Worm (Caenorhabditis elegans) whole organism, L1 larva: ENCODE measurements around the gene C15H11.13.
A peak's percentile ranks its signal among the peaks of the same experiment; 100 is the strongest.

Experiments
- C34B4.2 ChIP-seq: sonication (generic microtip); optimal IDR thresholded peaks from 2 replicates; lab custom pipeline; 2017; ENCODE audit warnings: mild to moderate bottlenecking, missing genetic modification characterization, missing compliant biosample characterization
- alr-1 ChIP-seq: fragments of 200-800 bp; sonication (Bioruptor generic); optimal IDR thresholded peaks from 2 replicates; lab custom pipeline; 2018; ENCODE audit warnings: borderline replicate concordance, mild to moderate bottlenecking, missing genetic modification characterization, missing compliant biosample characterization
- aly-2 ChIP-seq: fragments of 150-350 bp; optimal IDR thresholded peaks from 2 replicates; lab custom pipeline; 2014; ENCODE audit warnings: missing biosample characterization, missing genetic modification characterization
- blmp-1 ChIP-seq: fragments of 150-350 bp; optimal IDR thresholded peaks from 2 replicates; lab custom pipeline; 2014; ENCODE audit warnings: missing biosample characterization, missing genetic modification characterization
- ceh-63 ChIP-seq: fragments of 200-800 bp; sonication (Bioruptor generic); optimal IDR thresholded peaks from 2 replicates; lab custom pipeline; 2018; ENCODE audit warnings: mild to moderate bottlenecking, missing genetic modification characterization, missing compliant biosample characterization
- ces-1 ChIP-seq: fragments of 150-350 bp; optimal IDR thresholded peaks from 2 replicates; lab custom pipeline; 2014; ENCODE audit warnings: missing biosample characterization, missing genetic modification reagents, missing genetic modification characterization
- efl-3 ChIP-seq: fragments of 200-800 bp; sonication (Bioruptor generic); optimal IDR thresholded peaks from 2 replicates; lab custom pipeline; 2018; ENCODE audit warnings: mild to moderate bottlenecking, missing genetic modification characterization, missing compliant biosample characterization
- egl-13 ChIP-seq: sonication (generic microtip); optimal IDR thresholded peaks from 2 replicates; lab custom pipeline; 2016; ENCODE audit warnings: missing genotype, missing genetic modification reagents, missing genetic modification characterization, missing compliant biosample characterization
- elt-3 ChIP-seq, 6 experiments: fragments of 150-350 bp in 1 of 6; sonication (generic microtip); optimal IDR thresholded peaks; 2 replicates each; lab custom pipeline; 2017 to 2018; ENCODE audit warnings: missing biosample characterization in 6 of 6, missing genetic modification characterization in 6 of 6, inconsistent platforms in 1 of 6
- fkh-10 ChIP-seq: sonication (generic microtip); optimal IDR thresholded peaks from 2 replicates; lab custom pipeline; 2017; ENCODE audit warnings: missing biosample characterization, missing genetic modification reagents, missing genetic modification characterization
- fkh-4 ChIP-seq: sonication (generic microtip); optimal IDR thresholded peaks from 2 replicates; lab custom pipeline; 2016; ENCODE audit warnings: missing compliant biosample characterization, missing genetic modification characterization, borderline replicate concordance
- grh-1 ChIP-seq: fragments of 200-800 bp; sonication (Bioruptor generic); IDR thresholded peaks from 2 replicates; pipeline ENCODE4 v1.3.6; 2022; ENCODE audit warnings: missing genetic modification reagents, missing genetic modification characterization, missing compliant biosample characterization
- hpl-2 ChIP-seq: fragments of 150-350 bp; optimal IDR thresholded peaks from 2 replicates; lab custom pipeline; 2014; ENCODE audit warnings: missing biosample characterization, missing genetic modification reagents, missing genetic modification characterization
- jun-1 ChIP-seq: fragments of 150-350 bp; optimal IDR thresholded peaks from 2 replicates; lab custom pipeline; 2014; ENCODE audit warnings: missing biosample characterization, missing genetic modification reagents, missing genetic modification characterization
- lin-14 ChIP-seq: fragments of 200-800 bp; sonication (Bioruptor generic); optimal IDR thresholded peaks from 2 replicates; lab custom pipeline; 2018; ENCODE audit warnings: mild to moderate bottlenecking, missing genetic modification characterization, moderate library complexity, missing compliant biosample characterization
- lin-35 ChIP-seq, 2 experiments: fragments of 150-350 bp; optimal IDR thresholded peaks; 2 replicates each; lab custom pipeline; 2014; ENCODE audit warnings: missing biosample characterization in 2 of 2, missing genetic modification characterization in 2 of 2, missing genetic modification reagents in 2 of 2
- lin-39 ChIP-seq: fragments of 150-350 bp; optimal IDR thresholded peaks from 2 replicates; lab custom pipeline; 2014; ENCODE audit warnings: missing biosample characterization, missing genetic modification reagents, missing genetic modification characterization
- lir-3 ChIP-seq: sonication (generic microtip); optimal IDR thresholded peaks from 2 replicates; lab custom pipeline; 2016; ENCODE audit warnings: mild to moderate bottlenecking, missing genetic modification characterization, moderate library complexity, missing compliant biosample characterization; ENCODE audit not compliant: poor library complexity
- lsy-2 ChIP-seq, 2 experiments: fragments of 150-350 bp; optimal IDR thresholded peaks; 2 replicates each; lab custom pipeline; 2014; ENCODE audit warnings: missing biosample characterization in 2 of 2, missing genetic modification characterization in 2 of 2
- mab-9 ChIP-seq: fragments of 200-800 bp; sonication (Bioruptor generic); IDR thresholded peaks from 2 replicates; pipeline ENCODE4 v1.3.6; 2022; ENCODE audit warnings: missing genetic modification reagents, missing genetic modification characterization, missing compliant biosample characterization
- nhr-11 ChIP-seq: fragments of 150-350 bp; optimal IDR thresholded peaks from 2 replicates; lab custom pipeline; 2014; ENCODE audit warnings: missing biosample characterization, missing genetic modification characterization
- nhr-12 ChIP-seq: sonication (generic microtip); optimal IDR thresholded peaks from 2 replicates; lab custom pipeline; 2017; ENCODE audit warnings: missing biosample characterization, missing genetic modification characterization
- nhr-28 ChIP-seq: fragments of 150-350 bp; optimal IDR thresholded peaks from 2 replicates; lab custom pipeline; 2014; ENCODE audit warnings: missing biosample characterization, missing genetic modification characterization
- nhr-47 ChIP-seq: sonication (generic microtip); optimal IDR thresholded peaks from 2 replicates; lab custom pipeline; 2016; ENCODE audit warnings: mild to moderate bottlenecking, missing genetic modification characterization, moderate library complexity, missing compliant biosample characterization
- nhr-76 ChIP-seq: sonication (generic microtip); optimal IDR thresholded peaks from 2 replicates; lab custom pipeline; 2017; ENCODE audit warnings: missing biosample characterization, missing genetic modification characterization
- nhr-84 ChIP-seq: sonication (generic microtip); optimal IDR thresholded peaks from 2 replicates; lab custom pipeline; 2017; ENCODE audit warnings: missing biosample characterization, missing genetic modification characterization
- pax-3 ChIP-seq: fragments of 200-800 bp; sonication (Bioruptor generic); optimal IDR thresholded peaks from 2 replicates; lab custom pipeline; 2018; ENCODE audit warnings: mild to moderate bottlenecking, missing genetic modification characterization, moderate library complexity, missing compliant biosample characterization
- rnt-1 ChIP-seq: sonication (generic microtip); optimal IDR thresholded peaks from 2 replicates; lab custom pipeline; 2016; ENCODE audit warnings: mild to moderate bottlenecking, missing genetic modification characterization, moderate library complexity, missing compliant biosample characterization
- skn-1 ChIP-seq: fragments of 150-350 bp; optimal IDR thresholded peaks from 2 replicates; lab custom pipeline; 2014; ENCODE audit warnings: missing biosample characterization, missing genetic modification characterization
- snpc-4 ChIP-seq: fragments of 150-350 bp; optimal IDR thresholded peaks from 2 replicates; lab custom pipeline; 2014; ENCODE audit warnings: missing biosample characterization, missing genetic modification characterization
- sox-4 ChIP-seq: sonication (generic microtip); optimal IDR thresholded peaks from 2 replicates; lab custom pipeline; 2016; ENCODE audit warnings: missing genetic modification characterization, missing compliant biosample characterization
- sptf-1 ChIP-seq: fragments of 150-350 bp; optimal IDR thresholded peaks from 2 replicates; lab custom pipeline; 2014; ENCODE audit warnings: missing biosample characterization, missing genetic modification characterization
- sup-37 ChIP-seq: fragments of 200-800 bp; sonication (Bioruptor generic); optimal IDR thresholded peaks from 2 replicates; lab custom pipeline; 2018; ENCODE audit warnings: mild to moderate bottlenecking, missing genetic modification characterization, missing compliant biosample characterization
- tbx-2 ChIP-seq: sonication (generic microtip); optimal IDR thresholded peaks from 2 replicates; lab custom pipeline; 2016; ENCODE audit warnings: missing genetic modification characterization, missing compliant biosample characterization
- tlp-1 ChIP-seq: fragments of 150-350 bp; optimal IDR thresholded peaks from 2 replicates; lab custom pipeline; 2014; ENCODE audit warnings: missing biosample characterization, missing genetic modification characterization
- unc-62 ChIP-seq: fragments of 150-350 bp; optimal IDR thresholded peaks from 2 replicates; lab custom pipeline; 2014; ENCODE audit warnings: missing biosample characterization, missing genetic modification reagents, missing genetic modification characterization
- vab-15 ChIP-seq: sonication (generic microtip); optimal IDR thresholded peaks from 2 replicates; lab custom pipeline; 2017; ENCODE audit warnings: missing genotype, mild to moderate bottlenecking, missing genetic modification characterization, missing compliant biosample characterization
- zag-1 ChIP-seq: fragments of 150-350 bp; optimal IDR thresholded peaks from 2 replicates; lab custom pipeline; 2014; ENCODE audit warnings: missing biosample characterization, missing genetic modification characterization
- ztf-11 ChIP-seq, 2 experiments: sonication (generic microtip); optimal IDR thresholded peaks; 2 replicates each; lab custom pipeline; 2016 to 2017; ENCODE audit warnings: missing genetic modification characterization in 2 of 2, missing biosample characterization in 1 of 2, missing compliant biosample characterization in 1 of 2
- ztf-4 ChIP-seq: fragments of 150-350 bp; optimal IDR thresholded peaks from 2 replicates; lab custom pipeline; 2014; ENCODE audit warnings: missing biosample characterization, missing genetic modification characterization

Gene C15H11.13

DNA sequence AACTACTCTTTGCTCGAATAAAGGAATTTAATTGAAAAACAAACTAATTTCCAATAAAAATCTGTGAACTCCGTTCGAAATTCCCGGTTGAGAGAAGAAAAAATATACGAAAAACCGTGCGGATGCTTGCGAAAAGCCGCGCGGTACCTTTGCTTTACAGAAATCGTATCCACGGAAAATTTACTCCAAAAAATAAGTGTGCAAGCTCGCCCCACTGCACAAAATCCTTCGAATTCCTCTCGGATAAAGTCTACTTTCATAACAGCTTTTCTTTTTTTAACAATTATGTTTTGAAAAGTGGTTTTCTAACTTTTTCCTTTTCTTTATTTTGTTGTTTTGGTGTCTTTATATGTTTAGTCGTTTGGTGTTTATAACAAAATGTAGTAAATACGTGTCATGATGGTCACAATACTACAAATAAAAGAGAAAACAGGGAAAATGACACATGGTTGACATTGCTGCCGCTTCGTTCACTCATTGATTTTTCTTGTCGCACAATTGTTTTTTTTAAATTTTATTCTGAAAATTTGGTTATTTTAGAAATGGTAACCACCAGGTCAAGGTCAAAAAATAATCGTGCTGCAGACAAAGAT, 47.5 kb upstream of the C15H11.13 start, which contains the start of gene cept-2 (continued):
- TF ChIP-seq sox-4 (tag; lab: Kevin White, UChicago) (peak; percentile 89), C34B4.2 (tag; lab: Kevin White, UChicago) (no peak), vab-15 (tag; lab: Kevin White, UChicago) (peak; percentile 78), hpl-2 (GFP tag; lab: Kevin White, UChicago) (peak; percentile 68), lin-39 (tag; lab: Kevin White, UChicago) (peak; percentile 70), ceh-63 (GFP tag; lab: Kevin White, UChicago) (no peak), nhr-11 (tag; lab: Kevin White, UChicago) (peak; percentile 75), skn-1 (tag; lab: Kevin White, UChicago) (peak; percentile 95), grh-1 (GFP tag; lab: Robert Waterston, UW) (peak; percentile 83), nhr-12 (tag; lab: Kevin White, UChicago) (no peak), lsy-2 (tag; optimal IDR thresholded peaks at IDR 0.05; lab: Kevin White, UChicago) (peak; percentile 93 to 96), snpc-4 (tag; lab: Kevin White, UChicago) (peak; percentile 89), aly-2 (peak; percentile 78), sptf-1 (no peak), fkh-10 (GFP tag; lab: Kevin White, UChicago) (peak; percentile 70), nhr-76 (tag; lab: Kevin White, UChicago) (no peak), lin-14 (GFP tag; lab: Kevin White, UChicago) (peak; percentile 96), pax-3 (tag; lab: Kevin White, UChicago) (peak; percentile 99), zag-1 (tag; lab: Kevin White, UChicago) (peak; percentile 66), nhr-28 (tag; lab: Kevin White, UChicago) (no peak), ces-1 (GFP tag; lab: Kevin White, UChicago) (no peak), tbx-2 (tag; lab: Kevin White, UChicago) (peak; percentile 94), ztf-11 (tag; optimal IDR thresholded peaks at IDR 0.05; lab: Kevin White, UChicago) (peak in 1 of 2 experiments; percentile 91), mab-9 (GFP tag; lab: Robert Waterston, UW) (peak; percentile 81), lir-3 (tag; lab: Kevin White, UChicago) (peak; percentile 93), sup-37 (peak; percentile 33), fkh-4 (tag; lab: Kevin White, UChicago) (peak; percentile 85), alr-1 (no peak), jun-1 (tag; lab: Kevin White, UChicago) (peak; percentile 84), elt-3 (tag; optimal IDR thresholded peaks at IDR 0.05; lab: Kevin White, UChicago) (peak in 3 of 6 experiments; percentile 37 to 93 (median 76)), lin-35 (GFP tag; optimal IDR thresholded peaks at IDR 0.05; lab: Kevin White, UChicago) (peak; percentile 87 to 88), tlp-1 (tag; lab: Kevin White, UChicago) (no peak), ztf-4 (peak; percentile 85), nhr-84 (no peak), rnt-1 (tag; lab: Kevin White, UChicago) (peak; percentile 98), unc-62 (GFP tag; lab: Kevin White, UChicago) (no peak), efl-3 (peak; percentile 31), nhr-47 (peak; percentile 96), egl-13 (tag; lab: Kevin White, UChicago) (peak; percentile 91)

DNA sequence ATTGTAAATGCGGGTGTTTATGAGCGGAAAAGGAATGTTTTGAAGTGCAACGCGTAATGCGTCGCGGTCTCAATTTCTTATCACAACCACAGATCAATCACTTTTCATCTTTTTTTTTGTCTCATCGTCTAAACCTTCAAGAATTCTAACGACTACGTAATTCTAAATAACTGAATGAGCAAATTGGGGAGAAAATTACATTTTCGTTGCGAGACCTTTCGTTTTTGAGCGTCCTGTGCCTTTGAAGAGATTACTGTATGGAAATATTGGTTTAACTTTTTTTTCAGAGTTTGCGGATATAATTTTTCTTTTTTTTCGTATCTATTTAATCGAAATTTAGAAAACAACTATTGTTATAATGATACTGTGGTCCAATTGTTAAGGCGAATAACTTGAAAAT, 44.3 kb upstream of the C15H11.13 start:
- TF ChIP-seq blmp-1: peak; percentile 44
- TF ChIP-seq lin-35 (GFP tag; optimal IDR thresholded peaks at IDR 0.05; lab: Kevin White, UChicago): peak in 1 of 2 experiments; percentile 35
- TF ChIP-seq C34B4.2 (tag; lab: Kevin White, UChicago): no peak
